Worm (Caenorhabditis elegans) whole organism, young adult: Measurements from ENCODE around the gene srh-79.

Experiments used
- lin-35 ChIP-seq, 3 experiments: fragments of 150-350 bp in 2 of 3; sonication (generic microtip) in 1 of 3; optimal IDR thresholded peaks; 2 replicates each; lab custom pipeline; 2014 to 2018; ENCODE audit warnings: missing biosample characterization in 3 of 3, missing genetic modification characterization in 3 of 3, missing genetic modification reagents in 3 of 3
- nfya-1 ChIP-seq: sonication (generic microtip); optimal IDR thresholded peaks from 2 replicates; lab custom pipeline; 2017; ENCODE audit warnings: antibody characterized with exemption, missing compliant biosample characterization, missing genetic modification characterization, borderline replicate concordance; ENCODE audit not compliant: insufficient read depth
- pha-4 ChIP-seq: fragments of 150-350 bp; sonication (generic microtip); optimal IDR thresholded peaks from 2 replicates; lab custom pipeline; 2014; ENCODE audit warnings: missing biosample characterization, missing genetic modification reagents, missing genetic modification characterization
- snpc-1.1 ChIP-seq: sonication (generic microtip); optimal IDR thresholded peaks from 2 replicates; lab custom pipeline; 2017; ENCODE audit warnings: missing genetic modification characterization, mild to moderate bottlenecking, missing compliant biosample characterization, antibody characterized with exemption, moderate library complexity, missing genotype, missing genetic modification reagents; ENCODE audit not compliant: insufficient read depth
- snpc-3.4 ChIP-seq: sonication (generic microtip); optimal IDR thresholded peaks from 2 replicates; lab custom pipeline; 2017; ENCODE audit warnings: missing genetic modification characterization, mild to moderate bottlenecking, missing compliant biosample characterization, antibody characterized with exemption, moderate library complexity, missing genotype, missing genetic modification reagents
- snpc-4 ChIP-seq, 5 experiments: fragments of 150-350 bp in 1 of 5; sonication (generic microtip) in 4 of 5; optimal IDR thresholded peaks; 2 replicates each; lab custom pipeline; 2014 to 2018; ENCODE audit warnings: missing genetic modification characterization in 5 of 5, missing biosample characterization in 3 of 5, antibody characterized with exemption in 2 of 5, mild to moderate bottlenecking in 2 of 5, missing compliant biosample characterization in 2 of 5, missing genotype in 2 of 5, moderate library complexity in 2 of 5, missing genetic modification reagents in 1 of 5

ce11 chrV:7485000-7485399 is 12.5 kb upstream of the srh-79 start, which contains the start of gene srbc-8:
- TF ChIP-seq lin-35 (GFP tag; optimal IDR thresholded peaks at IDR 0.05; lab: Kevin White, UChicago) (no peak), snpc-1.1 (tag; lab: Kevin White, UChicago) (no peak), snpc-3.4 (tag; lab: Kevin White, UChicago) (no peak), snpc-4 (GFP tag; optimal IDR thresholded peaks at IDR 0.05; lab: Kevin White, UChicago) (no peak), snpc-4 (tag; optimal IDR thresholded peaks at IDR 0.05; lab: Kevin White, UChicago) (no peak), pha-4 (tag; lab: Kevin White, UChicago) (no peak), nfya-1 (no peak)
